Worm (Caenorhabditis elegans): Measurements from ENCODE around the gene ZK1010.4.
A peak's percentile ranks its signal among the peaks of the same experiment; 100 is the strongest.

The ZK1010.4 gene

ce11 chrIII:12934417-12934816, 46.5 kb upstream of the ZK1010.4 start, which contains the start of gene epg-3:
Gene epg-3 (plus strand): TSS chrIII:12934717.
- TF ChIP-seq nhr-77 (tag; optimal IDR thresholded peaks at IDR 0.05): no peak
- no peak for TF ChIP-seq nhr-129 (tag; optimal IDR thresholded peaks at IDR 0.05)
- TF ChIP-seq ztf-11 (tag; optimal IDR thresholded peaks at IDR 0.05): no peak
- no peak for TF ChIP-seq C34F6.9 (tag; optimal IDR thresholded peaks at IDR 0.05)
- no peak for TF ChIP-seq unc-62 (GFP tag; optimal IDR thresholded peaks at IDR 0.05)
- no peak for TF ChIP-seq ceh-82 (tag; optimal IDR thresholded peaks at IDR 0.05)
- no peak for TF ChIP-seq mab-5 (tag; optimal IDR thresholded peaks at IDR 0.05)
- TF ChIP-seq lin-13 (GFP tag; optimal IDR thresholded peaks at IDR 0.05): no peak
- TF ChIP-seq sma-3 (GFP tag; optimal IDR thresholded peaks at IDR 0.05): no peak
- TF ChIP-seq fos-1 (tag; optimal IDR thresholded peaks at IDR 0.05): no peak
- no peak for TF ChIP-seq ZK546.5 (tag; optimal IDR thresholded peaks at IDR 0.05)
- TF ChIP-seq nhr-23 (tag; optimal IDR thresholded peaks at IDR 0.05): no peak
- TF ChIP-seq nhr-12 (tag; optimal IDR thresholded peaks at IDR 0.05): no peak
- no peak for TF ChIP-seq zag-1 (tag; optimal IDR thresholded peaks at IDR 0.05)
- TF ChIP-seq mbf-1 (tag; optimal IDR thresholded peaks at IDR 0.05): no peak
- no peak for TF ChIP-seq lin-11 (tag; optimal IDR thresholded peaks at IDR 0.05)
- TF ChIP-seq lsy-2 (tag; optimal IDR thresholded peaks at IDR 0.05): no peak
- TF ChIP-seq lin-39 (tag; optimal IDR thresholded peaks at IDR 0.05): no peak
- no peak for TF ChIP-seq ztf-4 (tag; optimal IDR thresholded peaks at IDR 0.05)

- peak; percentile 73 for TF ChIP-seq Y55F3AM.14 (GFP tag; optimal IDR thresholded peaks at IDR 0.05)
- no peak for TF ChIP-seq fos-1 (tag; optimal IDR thresholded peaks at IDR 0.05)
- no peak for TF ChIP-seq unc-39 (tag; optimal IDR thresholded peaks at IDR 0.05)
- no peak for TF ChIP-seq nhr-11 (tag; optimal IDR thresholded peaks at IDR 0.05)
- peak; percentile 73 for TF ChIP-seq mab-5 (tag; optimal IDR thresholded peaks at IDR 0.05)
- peak; percentile 57 for TF ChIP-seq unc-55 (GFP tag; optimal IDR thresholded peaks at IDR 0.05)
- TF ChIP-seq nhr-21 (tag; optimal IDR thresholded peaks at IDR 0.05): no peak
- 0 out of 2 replicates have a peak, but pooled peaks have one; percentile 22 for TF ChIP-seq ztf-1 (GFP tag; conservative IDR thresholded peaks at IDR 0.05)
- TF ChIP-seq ztf-4 (tag; optimal IDR thresholded peaks at IDR 0.05): no peak
- peak in 1 of 2 experiments; percentile 20 for TF ChIP-seq lsy-2 (tag; optimal IDR thresholded peaks at IDR 0.05)
- TF ChIP-seq skn-1 (tag; optimal IDR thresholded peaks at IDR 0.05): no peak
- TF ChIP-seq F13H6.1 (tag; optimal IDR thresholded peaks at IDR 0.05): peak; percentile 0
- TF ChIP-seq elt-1 (tag; optimal IDR thresholded peaks at IDR 0.05): no peak
- TF ChIP-seq peb-1 (tag; optimal IDR thresholded peaks at IDR 0.05): no peak
These were observed 38.6 kb upstream of the ZK1010.4 start, which contains the start of gene unc-25 for ce11 chrIII:12942307-12942706. Gene unc-25 (plus strand): TSS chrIII:12942651.

ce11 chrIII:12944064-12944463, 36.8 kb upstream of the ZK1010.4 start:
- TF ChIP-seq nhr-25 (tag; optimal IDR thresholded peaks at IDR 0.05) (no peak), unc-55 (GFP tag; optimal IDR thresholded peaks at IDR 0.05) (no peak), lin-13 (GFP tag; optimal IDR thresholded peaks at IDR 0.05) (no peak), zag-1 (tag; optimal IDR thresholded peaks at IDR 0.05) (no peak), lin-11 (tag; optimal IDR thresholded peaks at IDR 0.05) (no peak), nhr-77 (tag; optimal IDR thresholded peaks at IDR 0.05) (no peak), peb-1 (tag; optimal IDR thresholded peaks at IDR 0.05) (no peak), F13H6.1 (tag; optimal IDR thresholded peaks at IDR 0.05) (no peak), Y55F3AM.14 (GFP tag; optimal IDR thresholded peaks at IDR 0.05) (no peak)

ce11 chrIII:12945072-12945471, 35.8 kb upstream of the ZK1010.4 start:
- no peak for TF ChIP-seq ztf-4 (tag; optimal IDR thresholded peaks at IDR 0.05)
- TF ChIP-seq lin-11 (tag; optimal IDR thresholded peaks at IDR 0.05): no peak
- no peak for TF ChIP-seq sem-4 (tag; optimal IDR thresholded peaks at IDR 0.05)
- TF ChIP-seq ceh-16 (tag; optimal IDR thresholded peaks at IDR 0.05): no peak
- no peak for TF ChIP-seq unc-39 (tag; optimal IDR thresholded peaks at IDR 0.05)
- TF ChIP-seq lin-39 (tag; optimal IDR thresholded peaks at IDR 0.05): no peak
- TF ChIP-seq sma-9 (GFP tag; optimal IDR thresholded peaks at IDR 0.05): no peak
- no peak for TF ChIP-seq sma-9 (tag; optimal IDR thresholded peaks at IDR 0.05)
- no peak for TF ChIP-seq nhr-77 (tag; optimal IDR thresholded peaks at IDR 0.05)
- TF ChIP-seq ztf-1 (GFP tag; conservative IDR thresholded peaks at IDR 0.05): no peak
- TF ChIP-seq lsy-2 (tag; optimal IDR thresholded peaks at IDR 0.05): no peak
- TF ChIP-seq blmp-1 (tag; optimal IDR thresholded peaks at IDR 0.05; ENCODE audit: insufficient read depth): no peak
- no peak for TF ChIP-seq sma-3 (GFP tag; optimal IDR thresholded peaks at IDR 0.05)
- no peak for TF ChIP-seq mdl-1 (tag; optimal IDR thresholded peaks at IDR 0.05)

All from whole organism, L2 larva.